Fruit fly (Drosophila melanogaster) whole organism, embryonic: ENCODE data around the gene pico.

Experiments
- CG12942 ChIP-seq: fragments of 200-800 bp; sonication (Bioruptor generic); optimal IDR thresholded peaks from 3 replicates; lab custom pipeline; 2016; ENCODE audit warnings: missing biosample characterization, missing genetic modification characterization
- CG3995 ChIP-seq: fragments of 200-800 bp; sonication (Bioruptor generic); optimal IDR thresholded peaks from 3 replicates; lab custom pipeline; 2016; ENCODE audit warnings: missing biosample characterization, missing genetic modification characterization
- CG6254 ChIP-seq: fragments of 200-800 bp; sonication (Bioruptor generic); optimal IDR thresholded peaks from 3 replicates; lab custom pipeline; 2017; ENCODE audit warnings: mild to moderate bottlenecking, missing biosample characterization, missing genetic modification reagents, missing genetic modification characterization
- CG8924 ChIP-seq: fragments of 200-800 bp; optimal IDR thresholded peaks from 3 replicates; lab custom pipeline; 2019; ENCODE audit warnings: missing biosample characterization, mild to moderate bottlenecking, missing genetic modification characterization, moderate library complexity
- Gug ChIP-seq: fragments of 200-800 bp; sonication (Bioruptor generic); IDR thresholded peaks from 4 replicates; pipeline ENCODE4 v1.3.6; 2022; ENCODE audit warnings: missing biosample characterization, missing genetic modification characterization
- Lim3 ChIP-seq: fragments of 200-800 bp; sonication (Bioruptor generic); IDR thresholded peaks from 2 replicates; pipeline ENCODE4 v1.3.6; 2022; ENCODE audit warnings: missing biosample characterization, missing genetic modification characterization
- Lpt ChIP-seq: fragments of >200 bp; optimal IDR thresholded peaks from 2 replicates; lab custom pipeline; 2018; ENCODE audit warnings: missing biosample characterization, missing genetic modification characterization
- Meics ChIP-seq: fragments of 200-800 bp; sonication (Bioruptor generic); optimal IDR thresholded peaks from 2 replicates; lab custom pipeline; 2017; ENCODE audit warnings: missing biosample characterization, mild to moderate bottlenecking, missing genetic modification characterization
- NC2β ChIP-seq: fragments of 200-800 bp; sonication (Bioruptor generic); optimal IDR thresholded peaks from 2 replicates; lab custom pipeline; 2016; ENCODE audit warnings: missing biosample characterization, missing genetic modification characterization
- fru ChIP-seq: fragments of >200 bp; optimal IDR thresholded peaks from 2 replicates; lab custom pipeline; 2017
- gsb ChIP-seq: fragments of 200-800 bp; sonication (Bioruptor generic); IDR thresholded peaks from 2 replicates; pipeline ENCODE4 v1.3.6; 2022; ENCODE audit warnings: missing biosample characterization, missing genetic modification characterization
- jumu ChIP-seq: fragments of 200-800 bp; sonication (Bioruptor generic); optimal IDR thresholded peaks from 3 replicates; lab custom pipeline; 2016; ENCODE audit warnings: missing biosample characterization, missing genetic modification characterization
- nom ChIP-seq: fragments of 200-800 bp; sonication (Bioruptor generic); optimal IDR thresholded peaks from 2 replicates; lab custom pipeline; 2017; ENCODE audit warnings: missing biosample characterization, missing genetic modification characterization, mild to moderate bottlenecking, moderate library complexity, missing genetic modification reagents

DNA sequence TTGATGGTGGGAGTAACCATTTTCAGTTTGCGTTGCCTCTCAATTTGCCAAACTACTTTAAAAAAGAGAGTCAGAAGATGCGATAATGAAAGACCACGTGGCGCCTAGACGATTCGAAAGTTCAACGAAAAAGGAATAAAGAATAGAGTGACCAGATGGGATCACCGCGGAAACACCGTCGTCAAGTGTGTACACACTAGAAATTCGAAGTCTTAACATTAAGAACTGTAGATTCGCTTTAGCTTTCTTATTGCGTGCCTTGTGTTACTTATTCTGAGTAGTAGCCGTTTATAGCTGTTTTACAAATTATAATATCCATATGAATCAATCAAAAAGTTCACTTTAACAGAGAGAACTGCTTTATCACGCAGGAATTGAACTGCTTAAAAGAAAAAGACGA, 27.9 kb downstream of the pico start, which contains the start of gene SkpE:
- TF ChIP-seq Lpt (GFP tag; lab: Kevin White, UChicago): no peak
- no peak for TF ChIP-seq Lim3 (GFP tag; lab: Robert Waterston, UW)
- TF ChIP-seq Gug (GFP tag; lab: Robert Waterston, UW): no peak
- no peak for TF ChIP-seq CG8924 (tag; lab: Kevin White, UChicago)
- no peak for TF ChIP-seq CG12942
- TF ChIP-seq fru (lab: Kevin White, UChicago): no peak
- TF ChIP-seq nom (GFP tag; lab: Kevin White, UChicago): no peak
- TF ChIP-seq Meics (GFP tag; lab: Kevin White, UChicago): no peak
- no peak for TF ChIP-seq gsb (GFP tag; lab: Robert Waterston, UW)
- no peak for TF ChIP-seq CG3995 (GFP tag; lab: Kevin White, UChicago)
- no peak for TF ChIP-seq jumu (GFP tag; lab: Kevin White, UChicago)
- no peak for TF ChIP-seq CG6254
- TF ChIP-seq NC2β (GFP tag; lab: Kevin White, UChicago): no peak
